Worm (Caenorhabditis elegans): Measurements from ENCODE around the gene srx-43.

The srx-43 gene

DNA sequence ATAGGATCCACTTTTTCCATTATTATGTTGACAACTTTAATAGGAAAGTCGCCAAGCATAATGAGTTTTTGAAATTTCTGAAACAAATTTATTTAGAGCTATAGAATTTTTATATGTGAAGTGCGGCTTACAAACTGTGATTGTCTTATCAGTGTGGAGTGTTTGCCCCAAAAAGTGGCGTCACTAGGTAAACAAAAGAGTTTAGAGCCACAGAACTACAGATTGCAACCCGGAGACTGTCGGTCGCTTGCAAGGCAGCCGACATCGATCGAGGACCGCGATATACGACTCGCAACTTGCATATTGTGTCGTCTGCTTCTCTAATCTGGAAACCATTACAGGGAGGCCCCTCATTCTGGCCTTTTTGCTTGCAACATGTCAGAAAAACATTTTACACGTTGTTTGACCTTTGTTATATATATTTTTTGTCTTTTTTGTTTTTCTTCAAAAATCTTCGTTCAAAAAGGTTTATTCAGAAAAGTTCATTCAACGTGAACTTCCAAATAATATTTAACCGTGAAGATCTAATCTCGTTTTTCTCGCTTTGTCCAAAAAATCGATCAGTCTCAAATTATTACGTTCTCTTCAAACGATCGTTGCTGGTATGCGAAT lies 34.9 kb upstream of the srx-43 start, which contains the start of the genes fbxa-99 and F36G9.13:
TSS of gene fbxa-99 (minus strand) at position 122 of the 612 bp plus-strand sequence.
TSS of gene F36G9.13 (plus strand) at position 562 of the 612 bp plus-strand sequence.
- TF ChIP-seq nhr-77 (tag; optimal IDR thresholded peaks at IDR 0.05): peak; percentile 21
- no peak for TF ChIP-seq lim-7 (GFP tag; IDR thresholded peaks at IDR 0.05)
- no peak for TF ChIP-seq ceh-44 (GFP tag; IDR thresholded peaks at IDR 0.05)
- TF ChIP-seq D1046.2 (GFP tag; IDR thresholded peaks at IDR 0.05): no peak
- TF ChIP-seq nhr-28 (tag; optimal IDR thresholded peaks at IDR 0.05): peak; percentile 48
- TF ChIP-seq mxl-3 (GFP tag; optimal IDR thresholded peaks at IDR 0.05): no peak
- TF ChIP-seq F26F4.8 (GFP tag; conservative IDR thresholded peaks at IDR 0.05): no peak
- peak; percentile 34 for TF ChIP-seq pqm-1 (tag; optimal IDR thresholded peaks at IDR 0.05)
- TF ChIP-seq lin-13 (GFP tag; optimal IDR thresholded peaks at IDR 0.05): peak; percentile 22
- no peak for TF ChIP-seq arid-1 (GFP tag; conservative IDR thresholded peaks at IDR 0.05)
- TF ChIP-seq pha-4 (GFP tag; IDR thresholded peaks at IDR 0.05): no peak
- TF ChIP-seq pha-4 (tag; optimal IDR thresholded peaks at IDR 0.05): no peak
- no peak for TF ChIP-seq daf-8 (GFP tag; IDR thresholded peaks at IDR 0.05)
- TF ChIP-seq lsy-2 (tag; optimal IDR thresholded peaks at IDR 0.05): no peak
- TF ChIP-seq ZK337.2 (GFP tag; IDR thresholded peaks at IDR 0.05): no peak
- no peak for TF ChIP-seq ceh-62 (tag; optimal IDR thresholded peaks at IDR 0.05)
- TF ChIP-seq snpc-1.2 (GFP tag; IDR thresholded peaks at IDR 0.05): no peak
- peak; percentile 41 for TF ChIP-seq dmd-6 (GFP tag; IDR thresholded peaks at IDR 0.05)
- TF ChIP-seq daf-16 (GFP tag; optimal IDR thresholded peaks at IDR 0.05): no peak
- TF ChIP-seq daf-16 (tag; optimal IDR thresholded peaks at IDR 0.05): peak; percentile 72
- TF ChIP-seq daf-12 (tag; optimal IDR thresholded peaks at IDR 0.05): no peak
- TF ChIP-seq nhr-42 (GFP tag; IDR thresholded peaks at IDR 0.05): no peak
- no peak for TF ChIP-seq Y75B8A.6 (GFP tag; IDR thresholded peaks at IDR 0.05)
- no peak for TF ChIP-seq aha-1 (tag)
- no peak for TF ChIP-seq lin-29 (GFP tag; IDR thresholded peaks at IDR 0.05)
- no peak for TF ChIP-seq tra-1 (GFP tag; IDR thresholded peaks at IDR 0.05)
- no peak for TF ChIP-seq nhr-25 (tag; optimal IDR thresholded peaks at IDR 0.05; ENCODE audit: borderline replicate concordance, insufficient read depth)
- TF ChIP-seq hlh-11 (tag; optimal IDR thresholded peaks at IDR 0.05): peak; percentile 21

DNA sequence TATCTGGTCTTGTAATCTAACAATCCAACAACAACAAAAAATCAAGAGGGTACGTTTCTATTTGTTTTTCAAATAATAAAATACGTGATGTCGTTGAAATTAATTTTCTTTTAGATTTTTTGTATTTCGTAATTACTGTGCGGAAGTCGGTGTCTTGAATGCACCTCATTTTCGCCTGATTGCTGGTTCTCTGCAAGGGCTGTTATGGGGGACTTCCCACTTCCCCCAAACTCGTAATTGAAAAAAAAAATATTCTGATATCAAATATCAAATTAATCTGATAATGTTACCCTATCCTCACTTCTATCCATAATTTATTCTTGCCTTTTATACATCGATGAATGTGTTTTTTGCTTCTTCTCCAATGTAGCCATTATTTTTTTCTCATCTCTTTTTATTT lies 29.7 kb upstream of the srx-43 start, which contains the start of gene F36G9.15:
TSS of gene F36G9.15 (minus strand) at position 101 of the 400 bp plus-strand sequence.
- no peak for TF ChIP-seq php-3 (GFP tag; IDR thresholded peaks at IDR 0.05)
- peak; percentile 15 for TF ChIP-seq aha-1 (tag)
- TF ChIP-seq nhr-6 (tag; optimal IDR thresholded peaks at IDR 0.05): no peak
- no peak for TF ChIP-seq spr-1 (tag; optimal IDR thresholded peaks at IDR 0.05)
- TF ChIP-seq ztf-7 (tag; optimal IDR thresholded peaks at IDR 0.05): no peak

DNA sequence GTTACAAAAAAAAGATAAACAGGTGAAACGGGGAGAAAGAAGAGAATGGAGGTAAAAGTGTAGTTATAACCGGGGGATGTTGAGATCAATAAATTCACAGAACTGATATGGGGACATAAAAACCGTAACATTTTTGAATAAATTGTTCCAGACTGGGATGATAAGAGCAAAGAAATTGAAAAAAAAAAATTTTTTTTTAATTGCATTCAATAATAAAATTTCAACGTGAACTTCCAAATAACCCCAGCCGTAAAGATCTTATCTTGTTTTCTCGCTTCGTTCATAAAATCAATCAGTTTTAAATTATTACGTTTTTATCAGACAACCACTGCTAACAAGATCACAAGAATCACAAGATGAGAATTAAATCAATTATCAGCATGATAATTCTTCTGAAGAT lies 25.9 kb upstream of the srx-43 start, which contains the start of gene C06C6.7:
TSS of gene C06C6.7 (plus strand) at position 301 of the 400 bp plus-strand sequence.
- TF ChIP-seq aha-1 (tag): peak; percentile 2

DNA sequence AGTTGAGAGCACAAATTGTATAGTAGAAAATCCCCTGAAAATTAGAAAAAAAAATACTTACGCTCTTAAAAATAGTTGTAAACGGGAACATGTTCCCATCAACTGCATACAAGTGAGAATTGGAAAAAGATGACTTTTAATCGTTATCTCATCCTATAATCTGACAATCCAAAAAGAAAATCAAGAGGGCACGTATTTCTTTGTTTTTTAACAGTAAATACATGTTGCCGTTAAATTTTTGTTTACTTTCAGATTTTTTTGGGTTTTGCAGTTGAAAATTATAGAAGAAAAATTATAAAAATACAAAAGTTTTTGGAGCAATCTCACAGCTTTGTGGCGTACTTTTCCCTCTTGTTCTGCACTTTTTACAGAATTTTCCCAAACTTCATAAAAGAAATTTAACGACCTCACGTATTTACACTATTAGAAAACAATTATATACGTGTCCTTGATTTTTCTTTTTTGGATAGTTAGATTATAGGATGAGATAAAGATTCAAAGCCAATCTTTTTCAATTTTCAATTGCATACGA lies 21.1 kb upstream of the srx-43 start, which contains the start of the genes C06C6.9 and C06C6.8:
TSS of gene C06C6.9 (minus strand) at position 101 of the 532 bp plus-strand sequence.
TSS of gene C06C6.8 (plus strand) at position 482 of the 532 bp plus-strand sequence.
- TF ChIP-seq ZK337.2 (GFP tag; IDR thresholded peaks at IDR 0.05): no peak
- TF ChIP-seq aha-1 (tag): peak; percentile 24

DNA sequence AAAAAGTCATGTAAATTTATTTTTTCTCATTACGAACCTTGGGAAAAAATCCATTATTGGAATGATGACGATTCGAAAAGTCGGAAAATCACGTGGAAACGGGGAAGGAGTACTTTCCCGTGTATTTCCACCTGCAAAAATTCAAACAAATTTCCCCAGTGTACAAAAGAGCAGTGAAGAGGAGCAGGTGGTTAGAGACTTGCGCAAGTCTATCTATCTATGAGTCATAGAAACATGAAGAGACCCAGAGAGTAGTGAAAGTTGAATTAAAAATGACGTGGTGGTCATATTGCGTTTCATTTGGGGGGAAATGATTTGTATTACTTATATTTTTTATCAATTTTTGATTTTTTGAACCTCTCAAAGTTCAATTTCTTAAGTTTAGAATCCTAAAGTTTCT lies 17.3 kb upstream of the srx-43 start, which contains the start of gene nhr-50:
TSS of gene nhr-50 (minus strand) at position 199 of the 400 bp plus-strand sequence.
- TF ChIP-seq unc-62 (GFP tag; optimal IDR thresholded peaks at IDR 0.05 in 1 of 2): peak in 1 of 2 experiments; percentile 1
- TF ChIP-seq unc-62 (tag; optimal IDR thresholded peaks at IDR 0.05): no peak
- peak; percentile 44 for TF ChIP-seq nhr-48 (tag; optimal IDR thresholded peaks at IDR 0.05)
- peak; percentile 67 for TF ChIP-seq nhr-28 (tag; optimal IDR thresholded peaks at IDR 0.05)
- no peak for TF ChIP-seq ZK546.5 (tag; optimal IDR thresholded peaks at IDR 0.05)
- no peak for TF ChIP-seq tra-1 (GFP tag; IDR thresholded peaks at IDR 0.05)
- no peak for TF ChIP-seq T20F7.1 (GFP tag; optimal IDR thresholded peaks at IDR 0.05)
- peak; percentile 35 for TF ChIP-seq pqm-1 (tag; optimal IDR thresholded peaks at IDR 0.05)
- no peak for TF ChIP-seq ctbp-1 (GFP tag; IDR thresholded peaks at IDR 0.05)
- TF ChIP-seq mdl-1 (tag; optimal IDR thresholded peaks at IDR 0.05): peak; percentile 1 to 73
- peak; percentile 31 for TF ChIP-seq dpl-1 (GFP tag; optimal IDR thresholded peaks at IDR 0.05)
- TF ChIP-seq arid-1 (GFP tag; conservative IDR thresholded peaks at IDR 0.05): 0 out of 2 replicates have a peak, but pooled peaks have one; percentile 8
- 0 out of 2 replicates have a peak, but pooled peaks have one; percentile 51 for TF ChIP-seq daf-19 (GFP tag; conservative IDR thresholded peaks at IDR 0.05)
- no peak for TF ChIP-seq tag-97 (GFP tag; IDR thresholded peaks at IDR 0.05)
- peak; percentile 90 for TF ChIP-seq dmd-6 (GFP tag; IDR thresholded peaks at IDR 0.05)
- TF ChIP-seq php-3 (GFP tag; IDR thresholded peaks at IDR 0.05): no peak
- peak; percentile 85 for TF ChIP-seq dve-1 (tag; optimal IDR thresholded peaks at IDR 0.05; ENCODE audit: insufficient read depth)

All from whole organism, L4 larva.